Fruit fly (Drosophila melanogaster) whole organism, embryonic: ENCODE measurements around the gene CG15880.

Experiments
- Atf6 ChIP-seq: fragments of 200-800 bp; sonication (Bioruptor generic); IDR thresholded peaks from 2 replicates; pipeline ENCODE4 v1.3.6; 2022; ENCODE audit warnings: missing biosample characterization, missing genetic modification characterization
- BtbVII ChIP-seq: fragments of 200-800 bp; sonication (Bioruptor generic); optimal IDR thresholded peaks from 3 replicates; lab custom pipeline; 2017; ENCODE audit warnings: missing biosample characterization, mild to moderate bottlenecking, missing genetic modification characterization
- C15 ChIP-seq: fragments of 200-800 bp; sonication (Bioruptor generic); IDR thresholded peaks from 3 replicates; pipeline ENCODE4 v1.3.6; 2022; ENCODE audit warnings: missing biosample characterization, missing genetic modification characterization
- CG10147 ChIP-seq: fragments of 200-800 bp; sonication (Bioruptor generic); optimal IDR thresholded peaks from 2 replicates; lab custom pipeline; 2019; ENCODE audit warnings: missing biosample characterization, mild to moderate bottlenecking, missing genetic modification characterization, moderate library complexity
- CG1024 ChIP-seq: fragments of 200-800 bp; sonication (Bioruptor generic); IDR thresholded peaks from 2 replicates; pipeline ENCODE4 v1.3.6; 2022; ENCODE audit warnings: missing biosample characterization, missing genetic modification characterization
- CG11560 ChIP-seq: fragments of 200-800 bp; sonication (Bioruptor generic); IDR thresholded peaks from 3 replicates; pipeline ENCODE4 v1.3.6; 2022; ENCODE audit warnings: missing biosample characterization, missing genetic modification characterization
- CG12659 ChIP-seq: fragments of 200-800 bp; sonication (Bioruptor generic); optimal IDR thresholded peaks from 3 replicates; lab custom pipeline; 2017; ENCODE audit warnings: mild to moderate bottlenecking, missing biosample characterization, missing genetic modification reagents, missing genetic modification characterization
- CG13287 ChIP-seq: fragments of 200-800 bp; sonication (Bioruptor generic); IDR thresholded peaks from 2 replicates; pipeline ENCODE4 v1.3.6; 2022; ENCODE audit warnings: missing biosample characterization, missing genetic modification characterization; ENCODE audit not compliant: partially characterized antibody
- CG14441 ChIP-seq: fragments of 200-800 bp; sonication (Bioruptor generic); IDR thresholded peaks from 2 replicates; pipeline ENCODE4 v1.3.6; 2022; ENCODE audit warnings: missing biosample characterization, missing genetic modification characterization
- CG14710 ChIP-seq: fragments of 200-800 bp; sonication (Bioruptor generic); optimal IDR thresholded peaks from 3 replicates; lab custom pipeline; 2019; ENCODE audit warnings: missing biosample characterization, mild to moderate bottlenecking, missing genetic modification characterization, moderate library complexity
- CG14860 ChIP-seq: fragments of 200-800 bp; sonication (Bioruptor generic); IDR thresholded peaks from 3 replicates; pipeline ENCODE4 v1.3.6; 2022; ENCODE audit warnings: missing biosample characterization, missing genetic modification characterization; ENCODE audit not compliant: partially characterized antibody
- CG1603 ChIP-seq: fragments of 200-800 bp; sonication (Bioruptor generic); optimal IDR thresholded peaks from 2 replicates; lab custom pipeline; 2019; ENCODE audit warnings: missing biosample characterization, mild to moderate bottlenecking, missing genetic modification characterization, moderate library complexity
- CG17568 ChIP-seq: fragments of 200-800 bp; sonication (Bioruptor generic); optimal IDR thresholded peaks from 2 replicates; lab custom pipeline; 2018; ENCODE audit warnings: missing biosample characterization, mild to moderate bottlenecking, missing genetic modification characterization, moderate library complexity
- CG18262 ChIP-seq: fragments of 200-800 bp; optimal IDR thresholded peaks from 3 replicates; lab custom pipeline; 2019; ENCODE audit warnings: missing biosample characterization, mild to moderate bottlenecking, missing genetic modification characterization, moderate library complexity
- CG2712 ChIP-seq: fragments of 200-800 bp; optimal IDR thresholded peaks from 3 replicates; lab custom pipeline; 2019; ENCODE audit warnings: missing biosample characterization, mild to moderate bottlenecking, missing genetic modification characterization, moderate library complexity
- CG30403 ChIP-seq: fragments of 200-800 bp; sonication (Bioruptor generic); optimal IDR thresholded peaks from 3 replicates; lab custom pipeline; 2016; ENCODE audit warnings: missing biosample characterization, missing genetic modification characterization
- CG9876 ChIP-seq: fragments of 200-800 bp; sonication (Bioruptor generic); optimal IDR thresholded peaks from 2 replicates; lab custom pipeline; 2016; ENCODE audit warnings: missing biosample characterization, missing genetic modification characterization
- Deaf1 ChIP-seq: fragments of 200-800 bp; optimal IDR thresholded peaks from 3 replicates; lab custom pipeline; 2019; ENCODE audit warnings: missing biosample characterization, mild to moderate bottlenecking, missing genetic modification characterization, moderate library complexity
- Ets65A ChIP-seq: fragments of 200-800 bp; sonication (Bioruptor generic); peaks from one replicate; lab custom pipeline; 2016; ENCODE audit warnings: missing biosample characterization, missing genetic modification characterization
- Ets97D ChIP-seq: fragments of 200-800 bp; sonication (Bioruptor generic); optimal IDR thresholded peaks from 3 replicates; lab custom pipeline; 2016; ENCODE audit warnings: missing biosample characterization, missing genetic modification characterization
- Hand ChIP-seq: fragments of 200-800 bp; sonication (Bioruptor generic); optimal IDR thresholded peaks from 2 replicates; lab custom pipeline; 2017; ENCODE audit warnings: mild to moderate bottlenecking, missing biosample characterization, missing genetic modification reagents, missing genetic modification characterization
- HmgD ChIP-seq: fragments of 200-800 bp; sonication (Bioruptor generic); optimal IDR thresholded peaks from 3 replicates; lab custom pipeline; 2016; ENCODE audit warnings: missing biosample characterization, missing genetic modification characterization
- Lpt ChIP-seq: fragments of >200 bp; optimal IDR thresholded peaks from 2 replicates; lab custom pipeline; 2018; ENCODE audit warnings: missing biosample characterization, missing genetic modification characterization
- MESR4 ChIP-seq: fragments of 200-800 bp; sonication (Bioruptor generic); optimal IDR thresholded peaks from 2 replicates; lab custom pipeline; 2018; ENCODE audit warnings: missing biosample characterization, mild to moderate bottlenecking, missing genetic modification characterization, moderate library complexity
- NFAT ChIP-seq: fragments of 200-800 bp; sonication (Bioruptor generic); IDR thresholded peaks from 2 replicates; pipeline ENCODE4 v1.3.6; 2022; ENCODE audit warnings: missing biosample characterization, missing genetic modification characterization
- Optix ChIP-seq: fragments of 200-800 bp; sonication (Bioruptor generic); IDR thresholded peaks from 3 replicates; pipeline ENCODE4 v1.3.6; 2022; ENCODE audit warnings: missing biosample characterization, missing genetic modification characterization
- Rfx ChIP-seq: fragments of 200-800 bp; sonication (Bioruptor generic); IDR thresholded peaks from 2 replicates; pipeline ENCODE4 v1.3.6; 2022; ENCODE audit warnings: missing biosample characterization, missing genetic modification characterization
- Spps ChIP-seq: fragments of 200-800 bp; sonication (Bioruptor generic); optimal IDR thresholded peaks from 2 replicates; lab custom pipeline; 2018; ENCODE audit warnings: missing biosample characterization, mild to moderate bottlenecking, missing genetic modification characterization
- Sry-δ ChIP-seq: fragments of 200-800 bp; sonication (Bioruptor generic); optimal IDR thresholded peaks from 2 replicates; lab custom pipeline; 2016; ENCODE audit warnings: missing biosample characterization, missing genetic modification characterization
- Tbp ChIP-seq: fragments of >200 bp; optimal IDR thresholded peaks from 2 replicates; lab custom pipeline; 2018; ENCODE audit warnings: missing biosample characterization, missing genetic modification characterization
- ac ChIP-seq: fragments of 200-800 bp; sonication (Bioruptor generic); optimal IDR thresholded peaks from 3 replicates; lab custom pipeline; 2017; ENCODE audit warnings: missing biosample characterization, mild to moderate bottlenecking, missing genetic modification characterization
- cad ChIP-seq: fragments of >200 bp; optimal IDR thresholded peaks from 2 replicates; lab custom pipeline; 2017; ENCODE audit warnings: missing biosample characterization, missing genetic modification characterization
- chif ChIP-seq, 2 experiments: fragments of 200-800 bp; sonication (Bioruptor generic); optimal IDR thresholded peaks; 3 replicates each; lab custom pipeline; 2016; ENCODE audit warnings: missing biosample characterization in 2 of 2, missing genetic modification characterization in 2 of 2
- crc ChIP-seq: fragments of 200-800 bp; sonication (Bioruptor generic); optimal IDR thresholded peaks from 2 replicates; lab custom pipeline; 2016; ENCODE audit warnings: missing biosample characterization, missing genetic modification characterization
- emc ChIP-seq: fragments of 200-800 bp; sonication (Bioruptor generic); optimal IDR thresholded peaks from 2 replicates; lab custom pipeline; 2016; ENCODE audit warnings: missing biosample characterization, missing genetic modification characterization
- fd64A ChIP-seq: fragments of 200-800 bp; sonication (Bioruptor generic); optimal IDR thresholded peaks from 3 replicates; lab custom pipeline; 2018; ENCODE audit warnings: missing biosample characterization, mild to moderate bottlenecking, missing genetic modification characterization
- fru ChIP-seq: fragments of >200 bp; optimal IDR thresholded peaks from 2 replicates; lab custom pipeline; 2017
- lov ChIP-seq, 2 experiments: fragments of 200-800 bp in 1 of 2; fragments of >200 bp in 1 of 2; sonication (Bioruptor generic) in 1 of 2; IDR thresholded peaks in 1 of 2; optimal IDR thresholded peaks in 1 of 2; 2 replicates in 1 of 2; 3 replicates in 1 of 2; pipeline versions ENCODE4 v1.3.6 to Lab custom; 2017 to 2022; ENCODE audit warnings: missing biosample characterization in 1 of 2, missing genetic modification characterization in 1 of 2
- prd ChIP-seq, 3 experiments: fragments of >200 bp in 2 of 3; fragments of 200-800 bp in 1 of 3; sonication (Bioruptor generic) in 1 of 3; optimal IDR thresholded peaks in 2 of 3; IDR thresholded peaks in 1 of 3; 2 replicates in 2 of 3; 3 replicates in 1 of 3; pipeline versions ENCODE4 v1.3.6 to Lab custom; 2017 to 2022; ENCODE audit warnings: missing biosample characterization in 1 of 3, missing genetic modification characterization in 1 of 3
- psq ChIP-seq: fragments of 200-800 bp; sonication (Bioruptor generic); optimal IDR thresholded peaks from 2 replicates; lab custom pipeline; 2017; ENCODE audit warnings: missing biosample characterization, missing genetic modification characterization
- ranshi ChIP-seq: fragments of 200-800 bp; sonication (Bioruptor generic); IDR thresholded peaks from 2 replicates; pipeline ENCODE4 v1.3.6; 2022; ENCODE audit warnings: missing biosample characterization, missing genetic modification characterization
- rib ChIP-seq: fragments of 200-800 bp; sonication (Bioruptor generic); IDR thresholded peaks from 2 replicates; pipeline ENCODE4 v1.3.6; 2022; ENCODE audit warnings: missing biosample characterization, missing genetic modification characterization
- sens-2 ChIP-seq: fragments of 200-800 bp; sonication (Bioruptor generic); IDR thresholded peaks from 2 replicates; pipeline ENCODE4 v1.3.6; 2022; ENCODE audit warnings: missing biosample characterization, missing genetic modification characterization
- sim ChIP-seq: fragments of 200-800 bp; sonication (Bioruptor generic); IDR thresholded peaks from 2 replicates; pipeline ENCODE4 v1.3.6; 2022; ENCODE audit warnings: missing biosample characterization, missing genetic modification characterization
- stwl ChIP-seq: fragments of 200-800 bp; sonication (Bioruptor generic); optimal IDR thresholded peaks from 3 replicates; lab custom pipeline; 2018; ENCODE audit warnings: missing biosample characterization, mild to moderate bottlenecking, missing genetic modification characterization, moderate library complexity
- sug ChIP-seq: fragments of 200-800 bp; optimal IDR thresholded peaks from 2 replicates; lab custom pipeline; 2019; ENCODE audit warnings: missing biosample characterization, mild to moderate bottlenecking, missing genetic modification characterization, moderate library complexity
- tgo ChIP-seq: fragments of 200-800 bp; sonication (Bioruptor generic); IDR thresholded peaks from 3 replicates; pipeline ENCODE4 v1.3.6; 2022; ENCODE audit warnings: missing biosample characterization, missing genetic modification characterization
- ttk ChIP-seq: fragments of 200-800 bp; sonication (Bioruptor generic); IDR thresholded peaks from 2 replicates; pipeline ENCODE4 v2.1.2; 2022; ENCODE audit warnings: missing biosample characterization, missing genetic modification characterization
- wek ChIP-seq: fragments of 200-800 bp; sonication (Bioruptor generic); optimal IDR thresholded peaks from 3 replicates; lab custom pipeline; 2018; ENCODE audit warnings: missing biosample characterization, mild to moderate bottlenecking, missing genetic modification characterization, moderate library complexity
- wor ChIP-seq: fragments of 200-800 bp; sonication (Bioruptor generic); IDR thresholded peaks from 2 replicates; pipeline ENCODE4 v1.3.6; 2022; ENCODE audit warnings: missing biosample characterization, missing genetic modification characterization

Gene CG15880

DNA sequence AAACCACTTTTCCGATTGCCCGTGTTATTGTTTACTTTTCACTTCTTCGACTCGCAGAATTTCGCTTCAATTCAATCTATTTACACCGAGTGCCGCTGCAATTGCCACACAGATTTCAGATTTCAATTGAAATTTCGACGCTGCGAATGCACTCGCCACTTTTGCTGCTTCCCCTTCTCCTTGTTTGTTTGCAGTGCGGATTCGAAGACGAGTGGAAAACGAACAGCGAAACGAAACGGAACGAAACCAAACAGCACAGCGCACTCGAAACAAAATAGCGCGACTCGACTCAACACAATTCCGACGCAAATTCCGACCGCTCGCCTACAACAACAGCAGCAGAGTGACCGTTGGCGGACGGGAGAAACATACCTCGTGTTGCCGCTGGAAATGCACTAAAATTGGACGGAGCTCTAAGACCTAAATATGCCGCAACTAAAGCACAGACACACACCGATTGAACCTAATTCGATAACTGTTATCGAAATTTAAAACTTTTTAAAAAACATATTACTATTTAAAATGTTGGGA, 33.0 kb upstream of the CG15880 start, which contains the start of gene drongo (continued):
- TF ChIP-seq CG18262 (peak; percentile 9), C15 (no peak), CG14441 (GFP tag; lab: Robert Waterston, UW) (peak; percentile 32; the same call in 1 of the 2 replicates), prd (optimal IDR thresholded peaks at IDR 0.05; lab: Kevin White, UChicago) (no peak), prd (GFP tag; IDR thresholded peaks at IDR 0.05; lab: Robert Waterston, UW) (0 out of 3 replicates have a peak, but pooled peaks have one; percentile 15), CG2712 (tag; lab: Kevin White, UChicago) (peak; percentile 41), Atf6 (GFP tag; lab: Robert Waterston, UW) (peak; percentile 34; the same call in 1 of the 2 replicates), CG1603 (peak; percentile 86), CG1024 (0 out of 2 replicates have a peak, but pooled peaks have one; percentile 6), sug (tag; lab: Kevin White, UChicago) (peak; percentile 57), chif (GFP tag; optimal IDR thresholded peaks at IDR 0.05; lab: Kevin White, UChicago) (peak; percentile 6 to 44), rib (GFP tag; lab: Robert Waterston, UW) (peak; percentile 85), CG14860 (GFP tag; lab: Robert Waterston, UW) (0 out of 3 replicates have a peak, but pooled peaks have one; percentile 48), Optix (GFP tag; lab: Robert Waterston, UW) (no peak), ttk (GFP tag; lab: Robert Waterston, UW) (no peak), Ets97D (GFP tag; lab: Kevin White, UChicago) (peak; percentile 66), Tbp (GFP tag; lab: Kevin White, UChicago) (no peak), HmgD (GFP tag; lab: Kevin White, UChicago) (peak; percentile 67), CG11560 (peak; percentile 87), crc (GFP tag; lab: Kevin White, UChicago) (no peak), CG10147 (GFP tag; lab: Kevin White, UChicago) (no peak), CG12659 (GFP tag; lab: Kevin White, UChicago) (peak; percentile 92), sim (GFP tag; lab: Robert Waterston, UW) (0 out of 2 replicates have a peak, but pooled peaks have one; percentile 8), Sry-δ (GFP tag; lab: Kevin White, UChicago) (peak; percentile 61), cad (GFP tag; lab: Kevin White, UChicago) (no peak), fd64A (GFP tag; lab: Kevin White, UChicago) (peak; percentile 45), stwl (tag; lab: Kevin White, UChicago) (peak; percentile 43), wor (GFP tag; lab: Robert Waterston, UW) (no peak), Rfx (GFP tag; lab: Robert Waterston, UW) (peak; percentile 64), CG30403 (GFP tag; lab: Kevin White, UChicago) (peak; percentile 16), ac (GFP tag; lab: Kevin White, UChicago) (no peak), CG9876 (GFP tag; lab: Kevin White, UChicago) (peak; percentile 8), ranshi (GFP tag; lab: Robert Waterston, UW) (peak; percentile 18; the same call in 1 of the 2 replicates), Spps (tag; lab: Kevin White, UChicago) (no peak), Hand (peak; percentile 61), CG14710 (peak; percentile 51), BtbVII (GFP tag; lab: Kevin White, UChicago) (no peak), emc (GFP tag; lab: Kevin White, UChicago) (no peak), sens-2 (no peak), Ets65A (GFP tag; lab: Kevin White, UChicago) (no peak), Deaf1 (tag; lab: Kevin White, UChicago) (peak; percentile 82), Lpt (GFP tag; lab: Kevin White, UChicago) (no peak), lov (optimal IDR thresholded peaks at IDR 0.05; lab: Kevin White, UChicago) (no peak), lov (GFP tag; IDR thresholded peaks at IDR 0.05; lab: Robert Waterston, UW) (0 out of 3 replicates have a peak, but pooled peaks have one; percentile 11), tgo (GFP tag; lab: Robert Waterston, UW) (no peak), NFAT (GFP tag; lab: Robert Waterston, UW) (peak; percentile 47; the same call in 1 of the 2 replicates), CG13287 (GFP tag; lab: Robert Waterston, UW) (peak; percentile 53; the same call in 1 of the 2 replicates), wek (peak; percentile 41), fru (lab: Kevin White, UChicago) (no peak), psq (GFP tag; lab: Kevin White, UChicago) (peak; percentile 34), CG17568 (GFP tag; lab: Kevin White, UChicago) (no peak), MESR4 (GFP tag; lab: Kevin White, UChicago) (peak; percentile 83)
